Fruit fly (Drosophila melanogaster) whole organism, wandering third instar larva: ENCODE data around the gene CG7218.

ENCODE experiments used
- Abd-B ChIP-seq: fragments of >200 bp; optimal IDR thresholded peaks from 2 replicates; lab custom pipeline; 2017; ENCODE audit warnings: missing biosample characterization, missing genetic modification characterization
- CG9705 ChIP-seq: fragments of 200-800 bp; sonication (Bioruptor generic); optimal IDR thresholded peaks from 2 replicates; lab custom pipeline; 2018; ENCODE audit warnings: missing biosample characterization, mild to moderate bottlenecking, missing genetic modification characterization
- Dfd ChIP-seq: fragments of >200 bp; optimal IDR thresholded peaks from 2 replicates; lab custom pipeline; 2017; ENCODE audit warnings: missing biosample characterization, missing genetic modification characterization
- GATAd ChIP-seq: sonication (Bioruptor generic); optimal IDR thresholded peaks from 2 replicates; lab custom pipeline; 2016; ENCODE audit warnings: missing biosample characterization, missing genetic modification characterization
- brk ChIP-seq: fragments of 200-800 bp; sonication (Bioruptor generic); optimal IDR thresholded peaks from 2 replicates; lab custom pipeline; 2016; ENCODE audit warnings: missing biosample characterization, mild to moderate bottlenecking, missing genetic modification characterization
- dsf ChIP-seq: sonication (Bioruptor generic); optimal IDR thresholded peaks from 2 replicates; lab custom pipeline; 2016; ENCODE audit warnings: missing biosample characterization, missing genetic modification characterization, borderline replicate concordance
- psq ChIP-seq: fragments of 200-800 bp; sonication (Bioruptor generic); optimal IDR thresholded peaks from 3 replicates; lab custom pipeline; 2017; ENCODE audit warnings: missing biosample characterization, mild to moderate bottlenecking, missing genetic modification characterization, moderate library complexity
- usp ChIP-seq: fragments of >200 bp; optimal IDR thresholded peaks from 2 replicates; lab custom pipeline; 2017; ENCODE audit warnings: missing biosample characterization, missing genetic modification characterization

dm6 chr3R:18158401-18158800, 5.8 kb downstream of the CG7218 start, which contains the start of gene CG14315:
- TF ChIP-seq psq (no peak), GATAd (GFP tag; lab: Kevin White, UChicago) (no peak), brk (GFP tag; lab: Kevin White, UChicago) (no peak), CG9705 (no peak), Abd-B (GFP tag; lab: Kevin White, UChicago) (no peak), usp (GFP tag; lab: Kevin White, UChicago) (no peak), Dfd (GFP tag; lab: Kevin White, UChicago) (no peak), dsf (GFP tag; lab: Kevin White, UChicago) (no peak)
